Worm (Caenorhabditis elegans) whole organism, L4 larva: Measurements from ENCODE around the gene F38C2.1.

Experiments used
- F44E2.7 ChIP-seq: fragments of 200-800 bp; sonication (Bioruptor generic); IDR thresholded peaks from 2 replicates; pipeline ENCODE4 v2.1.2; 2022; ENCODE audit warnings: missing genetic modification characterization, missing compliant biosample characterization
- R02D3.7 ChIP-seq: fragments of 150-350 bp; sonication (generic microtip); optimal IDR thresholded peaks from 3 replicates; lab custom pipeline; 2014; ENCODE audit warnings: missing biosample characterization, missing genetic modification characterization
- T20F7.1 ChIP-seq: fragments of 200-800 bp; sonication (Bioruptor generic); optimal IDR thresholded peaks from 2 replicates; lab custom pipeline; 2018; ENCODE audit warnings: mild to moderate bottlenecking, missing genetic modification characterization, missing compliant biosample characterization
- T26A8.4 ChIP-seq: fragments of 200-800 bp; sonication (Bioruptor generic); IDR thresholded peaks from 2 replicates; pipeline ENCODE4 v1.3.6; 2022; ENCODE audit warnings: missing genetic modification characterization, missing compliant biosample characterization
- Y105C5A.15 ChIP-seq: fragments of 200-800 bp; sonication (Bioruptor generic); IDR thresholded peaks from 2 replicates; pipeline ENCODE4 v1.3.6; 2022; ENCODE audit warnings: missing genetic modification characterization, missing compliant biosample characterization
- Y5F2A.4 ChIP-seq: fragments of 200-800 bp; sonication (Bioruptor generic); optimal IDR thresholded peaks from 2 replicates; lab custom pipeline; 2018; ENCODE audit warnings: mild to moderate bottlenecking, missing genetic modification characterization, missing compliant biosample characterization
- Y75B8A.6 ChIP-seq: fragments of 200-800 bp; sonication (Bioruptor generic); IDR thresholded peaks from 2 replicates; pipeline ENCODE4 v1.3.6; 2022; ENCODE audit warnings: missing genetic modification reagents, missing genetic modification characterization, missing compliant biosample characterization
- ZK337.2 ChIP-seq: fragments of 200-800 bp; sonication (Bioruptor generic); IDR thresholded peaks from 2 replicates; pipeline ENCODE4 v1.3.6; 2022; ENCODE audit warnings: missing genetic modification reagents, missing genetic modification characterization, missing compliant biosample characterization
- ZK546.5 ChIP-seq, 2 experiments: sonication (generic microtip); optimal IDR thresholded peaks; 2 replicates each; lab custom pipeline; 2017; ENCODE audit warnings: missing biosample characterization in 2 of 2, missing genetic modification characterization in 2 of 2
- arid-1 ChIP-seq: fragments of 200-800 bp; sonication (Bioruptor generic); conservative IDR thresholded peaks from 2 replicates; pipeline ENCODE4 v1.3.6; 2022; ENCODE audit warnings: missing genetic modification reagents, missing genetic modification characterization, missing compliant biosample characterization
- ceh-20 ChIP-seq: fragments of 200-800 bp; sonication (Bioruptor generic); IDR thresholded peaks from 2 replicates; pipeline ENCODE4 v1.3.6; 2022; ENCODE audit warnings: missing genetic modification reagents, missing genetic modification characterization, missing compliant biosample characterization
- ceh-32 ChIP-seq: sonication (generic microtip); optimal IDR thresholded peaks from 2 replicates; lab custom pipeline; 2016; ENCODE audit warnings: mild to moderate bottlenecking, missing genetic modification characterization, missing compliant biosample characterization; ENCODE audit not compliant: poor library complexity
- ceh-82 ChIP-seq: sonication (generic microtip); optimal IDR thresholded peaks from 2 replicates; lab custom pipeline; 2017; ENCODE audit warnings: missing biosample characterization, missing genetic modification characterization
- ctbp-1 ChIP-seq: fragments of 200-800 bp; sonication (Bioruptor generic); IDR thresholded peaks from 2 replicates; pipeline ENCODE4 v1.3.6; 2022; ENCODE audit warnings: missing genetic modification reagents, missing genetic modification characterization, missing compliant biosample characterization
- daf-16 ChIP-seq, 3 experiments: sonication (generic microtip); optimal IDR thresholded peaks; 2 replicates each; lab custom pipeline; 2016 to 2017; ENCODE audit warnings: missing genetic modification characterization in 3 of 3, missing genetic modification reagents in 3 of 3, mild to moderate bottlenecking in 2 of 3, missing compliant biosample characterization in 2 of 3, missing biosample characterization in 1 of 3, moderate library complexity in 1 of 3
- daf-19 ChIP-seq: fragments of 200-800 bp; sonication (Bioruptor generic); conservative IDR thresholded peaks from 2 replicates; pipeline ENCODE4 v1.3.6; 2022; ENCODE audit warnings: missing genetic modification characterization, missing compliant biosample characterization
- dmd-6 ChIP-seq: fragments of 200-800 bp; sonication (Bioruptor generic); IDR thresholded peaks from 2 replicates; pipeline ENCODE4 v1.3.6; 2022; ENCODE audit warnings: missing genetic modification reagents, missing genetic modification characterization, missing compliant biosample characterization
- dve-1 ChIP-seq: sonication (generic microtip); optimal IDR thresholded peaks from 2 replicates; lab custom pipeline; 2017; ENCODE audit warnings: antibody characterized with exemption, mild to moderate bottlenecking, missing genetic modification characterization, missing compliant biosample characterization; ENCODE audit not compliant: insufficient read depth
- egl-43 ChIP-seq: fragments of 200-800 bp; sonication (Bioruptor generic); IDR thresholded peaks from 2 replicates; pipeline ENCODE4 v1.3.6; 2022; ENCODE audit warnings: missing genetic modification reagents, missing genetic modification characterization, missing compliant biosample characterization
- gei-8 ChIP-seq: fragments of 200-800 bp; sonication (Bioruptor generic); optimal IDR thresholded peaks from 2 replicates; lab custom pipeline; 2018; ENCODE audit warnings: mild to moderate bottlenecking, missing genetic modification characterization, missing compliant biosample characterization
- lim-7 ChIP-seq: fragments of 200-800 bp; sonication (Bioruptor generic); IDR thresholded peaks from 2 replicates; pipeline ENCODE4 v1.3.6; 2022; ENCODE audit warnings: missing genetic modification characterization, missing compliant biosample characterization
- lin-1 ChIP-seq: fragments of 200-800 bp; sonication (Bioruptor generic); IDR thresholded peaks from 2 replicates; pipeline ENCODE4 v1.3.6; 2022; ENCODE audit warnings: missing genetic modification reagents, missing genetic modification characterization, missing compliant biosample characterization
- lin-13 ChIP-seq: fragments of 150-350 bp; optimal IDR thresholded peaks from 2 replicates; lab custom pipeline; 2014; ENCODE audit warnings: missing biosample characterization, missing genetic modification reagents, missing genetic modification characterization
- lin-29 ChIP-seq: fragments of 200-800 bp; sonication (Bioruptor generic); IDR thresholded peaks from 2 replicates; pipeline ENCODE4 v1.3.6; 2022; ENCODE audit warnings: missing genetic modification reagents, missing genetic modification characterization, missing compliant biosample characterization
- madf-5 ChIP-seq, 2 experiments: fragments of 200-800 bp; sonication (Bioruptor generic); IDR thresholded peaks; 2 replicates each; pipeline ENCODE4 v1.3.6; 2022; ENCODE audit warnings: missing compliant biosample characterization in 2 of 2, missing genetic modification characterization in 2 of 2
- madf-9 ChIP-seq: fragments of 200-800 bp; sonication (Bioruptor generic); conservative IDR thresholded peaks from 2 replicates; pipeline ENCODE4 v1.3.6; 2022; ENCODE audit warnings: missing genetic modification reagents, missing genetic modification characterization, missing compliant biosample characterization
- mxl-3 ChIP-seq: fragments of 200-800 bp; sonication (Bioruptor generic); optimal IDR thresholded peaks from 2 replicates; lab custom pipeline; 2018; ENCODE audit warnings: mild to moderate bottlenecking, missing genetic modification characterization, missing compliant biosample characterization
- nhr-102 ChIP-seq: sonication (generic microtip); optimal IDR thresholded peaks from 2 replicates; lab custom pipeline; 2016; ENCODE audit warnings: mild to moderate bottlenecking, missing genetic modification characterization, moderate library complexity, missing compliant biosample characterization
- nhr-111 ChIP-seq: fragments of 200-800 bp; sonication (Bioruptor generic); optimal IDR thresholded peaks from 2 replicates; lab custom pipeline; 2018; ENCODE audit warnings: mild to moderate bottlenecking, missing genetic modification characterization, missing compliant biosample characterization
- snpc-1.2 ChIP-seq: fragments of 200-800 bp; sonication (Bioruptor generic); IDR thresholded peaks from 2 replicates; pipeline ENCODE4 v1.3.6; 2022; ENCODE audit warnings: missing genetic modification reagents, missing genetic modification characterization, missing compliant biosample characterization
- snpc-4 ChIP-seq: fragments of 150-350 bp; optimal IDR thresholded peaks from 2 replicates; lab custom pipeline; 2014; ENCODE audit warnings: missing biosample characterization, missing genetic modification characterization
- spr-1 ChIP-seq: sonication (generic microtip); optimal IDR thresholded peaks from 2 replicates; lab custom pipeline; 2016; ENCODE audit warnings: mild to moderate bottlenecking, missing genetic modification characterization, missing compliant biosample characterization
- spr-3 ChIP-seq: fragments of 200-800 bp; sonication (Bioruptor generic); optimal IDR thresholded peaks from 2 replicates; lab custom pipeline; 2018; ENCODE audit warnings: mild to moderate bottlenecking, missing genetic modification characterization, missing compliant biosample characterization
- tag-97 ChIP-seq: fragments of 200-800 bp; sonication (Bioruptor generic); IDR thresholded peaks from 2 replicates; pipeline ENCODE4 v1.3.6; 2022; ENCODE audit warnings: missing genetic modification characterization, missing compliant biosample characterization
- unc-130 ChIP-seq: sonication (generic microtip); optimal IDR thresholded peaks from 2 replicates; lab custom pipeline; 2016; ENCODE audit warnings: missing genetic modification reagents, missing genetic modification characterization, missing compliant biosample characterization
- unc-62 ChIP-seq, 3 experiments: fragments of 150-350 bp in 1 of 3; sonication (generic microtip); optimal IDR thresholded peaks in 2 of 3; peaks in 1 of 3; 1 replicate in 1 of 3; 2 replicates in 2 of 3; lab custom pipeline; 2014 to 2017; ENCODE audit warnings: missing biosample characterization in 3 of 3, missing genetic modification characterization in 3 of 3, missing genetic modification reagents in 3 of 3, missing genotype in 1 of 3
- zfp-2 ChIP-seq: sonication (generic microtip); optimal IDR thresholded peaks from 2 replicates; lab custom pipeline; 2016; ENCODE audit warnings: mild to moderate bottlenecking, missing genetic modification characterization, missing compliant biosample characterization
- zfp-3 ChIP-seq: fragments of 200-800 bp; sonication (Bioruptor generic); conservative IDR thresholded peaks from 2 replicates; pipeline ENCODE4 v1.3.6; 2022; ENCODE audit warnings: missing genetic modification reagents, missing genetic modification characterization, missing compliant biosample characterization

Gene F38C2.1

DNA sequence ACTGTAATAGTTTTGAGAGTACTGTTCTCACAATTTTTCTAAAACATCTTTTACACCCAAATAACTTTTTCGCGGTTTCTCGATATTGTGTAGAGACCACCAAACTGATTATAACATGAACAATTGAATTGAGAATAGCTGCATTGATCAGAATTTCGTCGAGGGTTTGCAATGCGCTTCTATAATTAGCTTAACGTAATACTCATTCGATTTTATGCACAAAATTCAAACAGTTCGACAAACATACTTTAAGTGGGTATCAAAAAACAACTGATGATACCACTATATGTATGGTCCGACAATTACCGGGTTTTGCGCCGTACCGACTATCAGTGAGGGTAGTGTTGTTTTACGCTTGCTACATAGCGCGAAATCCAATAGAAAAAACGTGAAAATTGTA is 10.4 kb upstream of the F38C2.1 start:
- TF ChIP-seq snpc-1.2 (GFP tag; lab: Robert Waterston, UW): peak; percentile 64
- TF ChIP-seq ZK546.5 (tag; optimal IDR thresholded peaks at IDR 0.05; lab: Kevin White, UChicago): no peak

ce11 chrIV:16238555-16238954 is 8.7 kb upstream of the F38C2.1 start, which contains the start of gene srw-61:
Gene srw-61, minus strand, starts transcription at chrIV:16238655.
- TF ChIP-seq tag-97 (no peak), daf-16 (GFP tag; optimal IDR thresholded peaks at IDR 0.05; lab: Kevin White, UChicago) (no peak), daf-16 (tag; optimal IDR thresholded peaks at IDR 0.05; lab: Kevin White, UChicago) (no peak), madf-5 (GFP tag; IDR thresholded peaks at IDR 0.05; lab: Robert Waterston, UW) (no peak), nhr-102 (no peak), Y5F2A.4 (no peak), lin-29 (GFP tag; lab: Robert Waterston, UW) (no peak), spr-3 (GFP tag; lab: Kevin White, UChicago) (no peak), Y105C5A.15 (no peak), gei-8 (GFP tag; lab: Kevin White, UChicago) (no peak), zfp-2 (tag; lab: Kevin White, UChicago) (no peak), dve-1 (no peak), mxl-3 (GFP tag; lab: Kevin White, UChicago) (no peak), ZK337.2 (GFP tag; lab: Robert Waterston, UW) (no peak), madf-9 (GFP tag; lab: Robert Waterston, UW) (no peak), lin-1 (GFP tag; lab: Robert Waterston, UW) (no peak), ceh-82 (tag; lab: Kevin White, UChicago) (no peak), unc-130 (GFP tag; lab: Kevin White, UChicago) (no peak), daf-19 (GFP tag; lab: Robert Waterston, UW) (no peak)

ce11 chrIV:16254464-16254863 is 7.2 kb downstream of the F38C2.1 start, which contains the start of gene hlh-17:
Gene hlh-17, plus strand, starts transcription at chrIV:16254764.
- TF ChIP-seq unc-62 (GFP tag; optimal IDR thresholded peaks at IDR 0.05 in 1 of 2; lab: Kevin White, UChicago): peak in 1 of 2 experiments; percentile 57
- TF ChIP-seq unc-62 (tag; optimal IDR thresholded peaks at IDR 0.05; lab: Kevin White, UChicago): no peak
- no peak for TF ChIP-seq Y5F2A.4
- TF ChIP-seq ZK546.5 (tag; optimal IDR thresholded peaks at IDR 0.05; lab: Kevin White, UChicago): no peak
- TF ChIP-seq mxl-3 (GFP tag; lab: Kevin White, UChicago): no peak
- no peak for TF ChIP-seq ctbp-1 (GFP tag; lab: Robert Waterston, UW)
- TF ChIP-seq T20F7.1 (GFP tag; lab: Kevin White, UChicago): no peak
- no peak for TF ChIP-seq zfp-3 (GFP tag; lab: Robert Waterston, UW)
- TF ChIP-seq arid-1: no peak

DNA sequence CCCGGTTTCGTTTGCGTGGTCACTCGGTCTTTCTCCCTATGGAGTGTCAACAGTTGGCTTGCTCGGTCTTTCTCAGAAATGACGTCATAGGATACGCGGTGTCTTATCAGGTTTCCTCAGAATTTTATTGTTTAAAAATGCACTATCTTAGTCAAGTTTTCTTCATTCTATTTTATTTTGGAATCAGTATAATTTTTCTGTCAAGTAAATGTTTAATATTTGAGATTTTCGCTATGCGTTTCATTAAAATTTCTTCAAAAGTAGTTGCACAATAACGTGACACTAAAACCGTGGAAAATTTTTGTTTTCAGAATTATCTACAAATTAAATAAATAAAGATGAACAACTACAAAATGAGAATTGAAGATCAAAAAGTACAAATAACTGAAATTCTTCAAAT is 10.1 kb downstream of the F38C2.1 start, which contains the start of gene hlh-31:
Gene hlh-31 (plus strand): TSS at position 301 of the 400 bp plus-strand sequence.
- no peak for TF ChIP-seq ZK546.5 (tag; optimal IDR thresholded peaks at IDR 0.05; lab: Kevin White, UChicago)
- no peak for TF ChIP-seq ceh-32
- TF ChIP-seq lim-7 (GFP tag; lab: Robert Waterston, UW): no peak
- TF ChIP-seq lin-13 (GFP tag; lab: Kevin White, UChicago): no peak
- TF ChIP-seq ceh-20: no peak
- no peak for TF ChIP-seq spr-1 (tag; lab: Kevin White, UChicago)
- TF ChIP-seq, all 104 proteins: peak for 0

- TF ChIP-seq snpc-1.2 (GFP tag; lab: Robert Waterston, UW): peak; percentile 96
Observed at ce11 chrIV:16260262-16260661, 13.0 kb downstream of the F38C2.1 start.

- TF ChIP-seq F44E2.7 (GFP tag; lab: Robert Waterston, UW) (no peak), egl-43 (GFP tag; lab: Robert Waterston, UW) (no peak), tag-97 (no peak), gei-8 (GFP tag; lab: Kevin White, UChicago) (no peak), R02D3.7 (tag; lab: Kevin White, UChicago) (no peak), Y75B8A.6 (GFP tag; lab: Robert Waterston, UW) (no peak), arid-1 (no peak), dmd-6 (GFP tag; lab: Robert Waterston, UW) (no peak), T26A8.4 (GFP tag; lab: Robert Waterston, UW) (no peak), lin-1 (GFP tag; lab: Robert Waterston, UW) (no peak), nhr-111 (GFP tag; lab: Kevin White, UChicago) (no peak), snpc-4 (no peak)
Observed at ce11 chrIV:16270955-16271354, 23.7 kb downstream of the F38C2.1 start, which contains the start of gene F38C2.4. Gene F38C2.4, plus strand, starts transcription at chrIV:16271255.
